Fruit fly (Drosophila melanogaster) whole organism, embryonic: ENCODE results near the gene CG6041.
A peak's percentile ranks its signal among the peaks of the same experiment; 100 is the strongest.

Experiments
- Atf6 ChIP-seq: fragments of 200-800 bp; sonication (Bioruptor generic); IDR thresholded peaks from 2 replicates; pipeline ENCODE4 v1.3.6; 2022; ENCODE audit warnings: missing biosample characterization, missing genetic modification characterization
- BtbVII ChIP-seq: fragments of 200-800 bp; sonication (Bioruptor generic); optimal IDR thresholded peaks from 3 replicates; lab custom pipeline; 2017; ENCODE audit warnings: missing biosample characterization, mild to moderate bottlenecking, missing genetic modification characterization
- CG11696 ChIP-seq: fragments of 200-800 bp; sonication (Bioruptor generic); IDR thresholded peaks from 2 replicates; pipeline ENCODE4 v1.3.6; 2022; ENCODE audit warnings: missing biosample characterization, missing genetic modification characterization
- CG12071 ChIP-seq: fragments of 200-800 bp; sonication (Bioruptor generic); optimal IDR thresholded peaks from 3 replicates; lab custom pipeline; 2018; ENCODE audit warnings: missing biosample characterization, mild to moderate bottlenecking, missing genetic modification characterization
- CG12236 ChIP-seq: fragments of 200-800 bp; sonication (Bioruptor generic); optimal IDR thresholded peaks from 2 replicates; lab custom pipeline; 2016; ENCODE audit warnings: missing biosample characterization, missing genetic modification characterization
- CG13624 ChIP-seq: fragments of 200-800 bp; sonication (Bioruptor generic); optimal IDR thresholded peaks from 2 replicates; lab custom pipeline; 2016; ENCODE audit warnings: missing biosample characterization, missing genetic modification characterization
- CG2129 ChIP-seq: fragments of 200-800 bp; sonication (Bioruptor generic); IDR thresholded peaks from 2 replicates; pipeline ENCODE4 v1.3.6; 2022; ENCODE audit warnings: missing biosample characterization, missing genetic modification characterization; ENCODE audit not compliant: partially characterized antibody
- CG31441 ChIP-seq: fragments of 200-800 bp; sonication (Bioruptor generic); IDR thresholded peaks from 2 replicates; pipeline ENCODE4 v1.3.6; 2022; ENCODE audit warnings: missing biosample characterization, missing genetic modification characterization
- CG34376 ChIP-seq: fragments of 200-800 bp; sonication (Bioruptor generic); optimal IDR thresholded peaks from 2 replicates; lab custom pipeline; 2018; ENCODE audit warnings: missing biosample characterization, mild to moderate bottlenecking, missing genetic modification characterization
- CG3995 ChIP-seq: fragments of 200-800 bp; sonication (Bioruptor generic); optimal IDR thresholded peaks from 3 replicates; lab custom pipeline; 2016; ENCODE audit warnings: missing biosample characterization, missing genetic modification characterization
- CG8281 ChIP-seq: fragments of 200-800 bp; sonication (Bioruptor generic); optimal IDR thresholded peaks from 2 replicates; lab custom pipeline; 2018; ENCODE audit warnings: missing biosample characterization, mild to moderate bottlenecking, missing genetic modification characterization, moderate library complexity
- CG8359 ChIP-seq: fragments of 200-800 bp; sonication (Bioruptor generic); optimal IDR thresholded peaks from 2 replicates; lab custom pipeline; 2017; ENCODE audit warnings: missing biosample characterization, mild to moderate bottlenecking, missing genetic modification characterization, borderline replicate concordance
- CG9437 ChIP-seq: fragments of 200-800 bp; sonication (Bioruptor generic); optimal IDR thresholded peaks from 2 replicates; lab custom pipeline; 2018; ENCODE audit warnings: missing biosample characterization, mild to moderate bottlenecking, missing genetic modification characterization
- CG9727 ChIP-seq: fragments of 200-800 bp; sonication (Bioruptor generic); optimal IDR thresholded peaks from 3 replicates; lab custom pipeline; 2017; ENCODE audit warnings: missing biosample characterization, mild to moderate bottlenecking, missing genetic modification characterization
- CkIIα-i1 ChIP-seq: fragments of 200-800 bp; sonication (Bioruptor generic); IDR thresholded peaks from 2 replicates; pipeline ENCODE4 v1.3.6; 2022; ENCODE audit warnings: missing biosample characterization, missing genetic modification characterization
- CoRest ChIP-seq: fragments of 200-800 bp; sonication (Bioruptor generic); optimal IDR thresholded peaks from 3 replicates; lab custom pipeline; 2018; ENCODE audit warnings: missing biosample characterization, mild to moderate bottlenecking, missing genetic modification characterization, moderate library complexity
- CrebB ChIP-seq: fragments of 200-800 bp; sonication (Bioruptor generic); optimal IDR thresholded peaks from 3 replicates; lab custom pipeline; 2018; ENCODE audit warnings: missing biosample characterization, mild to moderate bottlenecking, missing genetic modification characterization
- Dll ChIP-seq: fragments of 200-800 bp; sonication (Bioruptor generic); IDR thresholded peaks from 4 replicates; pipeline ENCODE4 v1.3.6; 2022; ENCODE audit warnings: missing biosample characterization, missing genetic modification characterization; ENCODE audit not compliant: partially characterized antibody
- Nf-YC ChIP-seq: fragments of 200-800 bp; optimal IDR thresholded peaks from 3 replicates; lab custom pipeline; 2019; ENCODE audit warnings: missing biosample characterization, mild to moderate bottlenecking, missing genetic modification characterization, moderate library complexity
- Opbp ChIP-seq: fragments of 200-800 bp; sonication (Bioruptor generic); IDR thresholded peaks from 3 replicates; pipeline ENCODE4 v1.3.6; 2022; ENCODE audit warnings: missing biosample characterization, missing genetic modification characterization; ENCODE audit not compliant: partially characterized antibody
- Scr ChIP-seq: fragments of 200-800 bp; sonication (Bioruptor generic); IDR thresholded peaks from 2 replicates; pipeline ENCODE4 v1.3.6; 2022; ENCODE audit warnings: missing biosample characterization, missing genetic modification characterization; ENCODE audit not compliant: partially characterized antibody
- Side ChIP-seq: fragments of 200-800 bp; sonication (Bioruptor generic); optimal IDR thresholded peaks from 2 replicates; lab custom pipeline; 2016; ENCODE audit warnings: missing biosample characterization, missing genetic modification characterization
- Sox102F ChIP-seq: fragments of 200-800 bp; sonication (Bioruptor generic); optimal IDR thresholded peaks from 2 replicates; lab custom pipeline; 2018; ENCODE audit warnings: missing biosample characterization, mild to moderate bottlenecking, missing genetic modification characterization, moderate library complexity
- Taf1 ChIP-seq: fragments of 200-800 bp; sonication (Bioruptor generic); IDR thresholded peaks from 2 replicates; pipeline ENCODE4 v1.3.6; 2022; ENCODE audit warnings: missing biosample characterization, missing genetic modification characterization
- Xrp1 ChIP-seq: fragments of 200-800 bp; sonication (Bioruptor generic); IDR thresholded peaks from 2 replicates; pipeline ENCODE4 v1.3.6; 2022; ENCODE audit warnings: missing biosample characterization, missing genetic modification characterization
- ac ChIP-seq: fragments of 200-800 bp; sonication (Bioruptor generic); optimal IDR thresholded peaks from 3 replicates; lab custom pipeline; 2017; ENCODE audit warnings: missing biosample characterization, mild to moderate bottlenecking, missing genetic modification characterization
- al ChIP-seq: fragments of 200-800 bp; sonication (Bioruptor generic); IDR thresholded peaks from 2 replicates; pipeline ENCODE4 v1.3.6; 2022; ENCODE audit warnings: missing biosample characterization, missing genetic modification characterization
- amos ChIP-seq: fragments of 200-800 bp; sonication (Bioruptor generic); IDR thresholded peaks from 2 replicates; pipeline ENCODE4 v1.3.6; 2022; ENCODE audit warnings: missing biosample characterization, missing genetic modification characterization; ENCODE audit not compliant: partially characterized antibody
- ara ChIP-seq: fragments of 200-800 bp; sonication (Bioruptor generic); IDR thresholded peaks from 2 replicates; pipeline ENCODE4 v1.3.6; 2022; ENCODE audit warnings: missing biosample characterization, missing genetic modification characterization
- crp ChIP-seq, 2 experiments: fragments of 200-800 bp; sonication (Bioruptor generic); optimal IDR thresholded peaks; 2 replicates in 1 of 2; 3 replicates in 1 of 2; lab custom pipeline; 2017; ENCODE audit warnings: missing biosample characterization in 2 of 2, missing genetic modification characterization in 2 of 2, mild to moderate bottlenecking in 1 of 2, moderate library complexity in 1 of 2
- en ChIP-seq: fragments of 200-800 bp; sonication (Bioruptor generic); optimal IDR thresholded peaks from 2 replicates; lab custom pipeline; 2016; ENCODE audit warnings: missing biosample characterization, missing genetic modification characterization
- fd96Cb ChIP-seq: fragments of 200-800 bp; sonication (Bioruptor generic); optimal IDR thresholded peaks from 2 replicates; lab custom pipeline; 2018; ENCODE audit warnings: missing biosample characterization, mild to moderate bottlenecking, missing genetic modification characterization, moderate library complexity
- ftz-f1 ChIP-seq: fragments of 200-800 bp; sonication (Bioruptor generic); optimal IDR thresholded peaks from 2 replicates; lab custom pipeline; 2016; ENCODE audit warnings: missing biosample characterization, missing genetic modification characterization
- hbn ChIP-seq: fragments of 200-800 bp; sonication (Bioruptor generic); IDR thresholded peaks from 2 replicates; pipeline ENCODE4 v1.3.6; 2022; ENCODE audit warnings: missing biosample characterization, missing genetic modification characterization; ENCODE audit not compliant: partially characterized antibody
- insv ChIP-seq, 2 experiments: fragments of 200-800 bp; sonication (Bioruptor generic); optimal IDR thresholded peaks; 3 replicates each; lab custom pipeline; 2016 to 2018; ENCODE audit warnings: missing biosample characterization in 2 of 2, missing genetic modification characterization in 2 of 2
- inv ChIP-seq: fragments of 200-800 bp; sonication (Bioruptor generic); IDR thresholded peaks from 2 replicates; pipeline ENCODE4 v1.3.6; 2022; ENCODE audit warnings: missing biosample characterization, missing genetic modification characterization; ENCODE audit not compliant: partially characterized antibody
- ken ChIP-seq: fragments of 200-800 bp; sonication (Bioruptor generic); IDR thresholded peaks from 3 replicates; pipeline ENCODE4 v1.3.6; 2022; ENCODE audit warnings: missing biosample characterization, missing genetic modification characterization
- klu ChIP-seq: fragments of 200-800 bp; sonication (Bioruptor generic); IDR thresholded peaks from 2 replicates; pipeline ENCODE4 v1.3.6; 2022; ENCODE audit warnings: missing biosample characterization, missing genetic modification characterization
- kni ChIP-seq: fragments of 200-800 bp; sonication (Bioruptor generic); optimal IDR thresholded peaks from 3 replicates; lab custom pipeline; 2017; ENCODE audit warnings: mild to moderate bottlenecking, missing biosample characterization, missing genetic modification reagents, missing genetic modification characterization
- otp ChIP-seq: fragments of 200-800 bp; sonication (Bioruptor generic); IDR thresholded peaks from 3 replicates; pipeline ENCODE4, ENCODE4 v1.3.6; 2022; ENCODE audit warnings: missing biosample characterization, missing genetic modification characterization
- pb ChIP-seq: fragments of 200-800 bp; sonication (Bioruptor generic); optimal IDR thresholded peaks from 3 replicates; lab custom pipeline; 2016; ENCODE audit warnings: missing biosample characterization, missing genetic modification characterization
- sens ChIP-seq: fragments of 200-800 bp; sonication (Bioruptor generic); peaks from one replicate; lab custom pipeline; 2016; ENCODE audit warnings: missing biosample characterization, missing genetic modification characterization
- sens-2 ChIP-seq: fragments of 200-800 bp; sonication (Bioruptor generic); IDR thresholded peaks from 2 replicates; pipeline ENCODE4 v1.3.6; 2022; ENCODE audit warnings: missing biosample characterization, missing genetic modification characterization
- tna ChIP-seq: fragments of 200-800 bp; sonication (Bioruptor generic); IDR thresholded peaks from 2 replicates; pipeline ENCODE4 v1.3.6; 2022; ENCODE audit warnings: missing biosample characterization, missing genetic modification characterization; ENCODE audit not compliant: partially characterized antibody
- trh ChIP-seq: fragments of 200-800 bp; sonication (Bioruptor generic); optimal IDR thresholded peaks from 2 replicates; lab custom pipeline; 2016; ENCODE audit warnings: missing biosample characterization, missing genetic modification characterization
- usp ChIP-seq: fragments of >200 bp; optimal IDR thresholded peaks from 2 replicates; lab custom pipeline; 2017; ENCODE audit warnings: missing biosample characterization, missing genetic modification characterization
- wor ChIP-seq: fragments of 200-800 bp; sonication (Bioruptor generic); IDR thresholded peaks from 2 replicates; pipeline ENCODE4 v1.3.6; 2022; ENCODE audit warnings: missing biosample characterization, missing genetic modification characterization
- zfh1 ChIP-seq: fragments of 200-800 bp; sonication (Bioruptor generic); IDR thresholded peaks from 3 replicates; pipeline ENCODE4 v1.3.6; 2022; ENCODE audit warnings: missing biosample characterization, missing genetic modification characterization

The CG6041 gene

dm6 chrX:5969860-5970665, 22.1 kb downstream of the CG6041 start (continued):
- TF ChIP-seq trh (GFP tag; lab: Kevin White, UChicago) (no peak), Taf1 (GFP tag; lab: Robert Waterston, UW) (0 out of 2 replicates have a peak, but pooled peaks have one; percentile 6), usp (GFP tag; lab: Kevin White, UChicago) (no peak), CG34376 (GFP tag; lab: Kevin White, UChicago) (no peak), wor (GFP tag; lab: Robert Waterston, UW) (no peak), CG9437 (GFP tag; lab: Kevin White, UChicago) (peak; percentile 11), Dll (GFP tag; lab: Robert Waterston, UW) (no peak), hbn (no peak), ara (GFP tag; lab: Robert Waterston, UW) (peak; percentile 62), CoRest (tag; lab: Kevin White, UChicago) (peak; percentile 46), CG12071 (no peak), CG12236 (GFP tag; lab: Kevin White, UChicago) (no peak), pb (GFP tag; lab: Kevin White, UChicago) (no peak), ac (GFP tag; lab: Kevin White, UChicago) (no peak), Nf-YC (tag; lab: Kevin White, UChicago) (peak; percentile 35), Sox102F (GFP tag; lab: Kevin White, UChicago) (peak; percentile 39), ken (GFP tag; lab: Robert Waterston, UW) (peak; percentile 40; the same call in 1 of the 3 replicates), CG3995 (GFP tag; lab: Kevin White, UChicago) (no peak), fd96Cb (tag; lab: Kevin White, UChicago) (peak; percentile 23), ftz-f1 (GFP tag; lab: Kevin White, UChicago) (no peak), en (GFP tag; lab: Kevin White, UChicago) (no peak), Xrp1 (GFP tag; lab: Robert Waterston, UW) (peak; percentile 71), CG9727 (peak; percentile 61), al (GFP tag; lab: Robert Waterston, UW) (peak; percentile 15), BtbVII (no peak), zfh1 (GFP tag; lab: Robert Waterston, UW) (peak; percentile 76), kni (GFP tag; lab: Kevin White, UChicago) (no peak), sens-2 (GFP tag; lab: Robert Waterston, UW) (0 out of 2 replicates have a peak, but pooled peaks have one; percentile 49), Scr (GFP tag; lab: Robert Waterston, UW) (no peak), crp (GFP tag; optimal IDR thresholded peaks at IDR 0.05; lab: Kevin White, UChicago) (no peak), Opbp (GFP tag; lab: Robert Waterston, UW) (no peak), CG31441 (peak; percentile 70), CrebB (no peak), sens (GFP tag; lab: Kevin White, UChicago) (peak; percentile 73), CG2129 (GFP tag; lab: Robert Waterston, UW) (no peak), otp (GFP tag; lab: Robert Waterston, UW) (peak; percentile 68), Atf6 (GFP tag; lab: Robert Waterston, UW) (no peak), CG11696 (GFP tag; lab: Robert Waterston, UW) (no peak; the same call in 1 of the 2 replicates), Side (no peak), insv (GFP tag; optimal IDR thresholded peaks at IDR 0.05; lab: Kevin White, UChicago) (no peak), CG8359 (GFP tag; lab: Kevin White, UChicago) (no peak), CG13624 (GFP tag; lab: Kevin White, UChicago) (no peak), klu (GFP tag; lab: Robert Waterston, UW) (no peak), tna (GFP tag; lab: Robert Waterston, UW) (no peak), inv (GFP tag; lab: Robert Waterston, UW) (no peak), CkIIα-i1 (GFP tag; lab: Robert Waterston, UW) (no peak), CG8281 (tag; lab: Kevin White, UChicago) (no peak), amos (GFP tag; lab: Robert Waterston, UW) (no peak)
